Fruit fly (Drosophila melanogaster): ENCODE results near the gene CG31373.

DNA sequence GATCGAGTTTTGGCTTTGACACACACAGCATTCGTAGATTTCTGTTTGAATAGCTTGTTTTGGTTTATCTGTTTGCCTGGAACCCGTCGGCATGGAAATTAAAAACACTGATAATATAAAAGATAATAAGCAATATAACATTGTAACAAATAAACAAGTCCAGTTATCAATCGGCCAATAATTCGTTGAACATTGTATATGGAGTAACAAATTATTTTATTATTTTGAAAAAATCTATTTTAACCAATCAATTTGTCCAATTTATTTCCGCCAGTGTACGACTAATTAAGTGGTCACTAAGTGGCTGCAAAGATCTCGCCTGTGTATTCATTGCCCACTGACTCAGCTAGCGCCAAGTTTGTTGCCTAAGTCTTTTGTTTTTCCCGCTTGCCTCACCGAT is 20.3 kb downstream of the CG31373 start:
- TF ChIP-seq CTCF (optimal IDR thresholded peaks at IDR 0.05), result no peak
- no peak for TF ChIP-seq CG8478 (optimal IDR thresholded peaks at IDR 0.05)
